Worm (Caenorhabditis elegans): ENCODE results near the gene R13H4.5.

The R13H4.5 gene

ce11 chrV:11845492-11845891, 15.0 kb upstream of the R13H4.5 start, which contains the start of gene hmp-1:
TSS of gene hmp-1 (plus strand) at chrV:11845871.
- peak; percentile 88 for TF ChIP-seq lsl-1 (GFP tag; optimal IDR thresholded peaks at IDR 0.05)
- TF ChIP-seq somi-1 (GFP tag; optimal IDR thresholded peaks at IDR 0.05), result no peak
- TF ChIP-seq madf-8 (GFP tag; conservative IDR thresholded peaks at IDR 0.05), result peak; percentile 83
- TF ChIP-seq F33H1.4 (GFP tag; IDR thresholded peaks at IDR 0.05), result peak; percentile 80
- TF ChIP-seq madf-6 (GFP tag; IDR thresholded peaks at IDR 0.05), result peak; percentile 80
- peak; percentile 13 for TF ChIP-seq xnd-1 (tag; optimal IDR thresholded peaks at IDR 0.05)
- no peak for TF ChIP-seq nhr-179 (tag; optimal IDR thresholded peaks at IDR 0.05)

- TF ChIP-seq B0261.1 (tag; optimal IDR thresholded peaks at IDR 0.05) (no peak), nhr-80 (tag; optimal IDR thresholded peaks at IDR 0.05) (no peak), lin-40 (tag; optimal IDR thresholded peaks at IDR 0.05) (no peak), attf-5 (GFP tag; optimal IDR thresholded peaks at IDR 0.05) (no peak), Y53G8AR.9 (GFP tag; conservative IDR thresholded peaks at IDR 0.05) (no peak), ztf-26 (tag; optimal IDR thresholded peaks at IDR 0.05) (no peak), repo-1 (tag; optimal IDR thresholded peaks at IDR 0.05) (no peak), hrde-1 (tag; optimal IDR thresholded peaks at IDR 0.05; ENCODE audit: borderline replicate concordance) (no peak), let-607 (tag; optimal IDR thresholded peaks at IDR 0.05) (no peak), ets-4 (GFP tag; optimal IDR thresholded peaks at IDR 0.05) (no peak), Y53F4B.3 (GFP tag; IDR thresholded peaks at IDR 0.05) (no peak), madf-6 (GFP tag; IDR thresholded peaks at IDR 0.05) (no peak), F57C9.4 (tag; optimal IDR thresholded peaks at IDR 0.05) (no peak), Y95B8A.8 (GFP tag; IDR thresholded peaks at IDR 0.05) (no peak)
Measured at ce11 chrV:11846969-11847368, 13.5 kb upstream of the R13H4.5 start.

- TF ChIP-seq cebp-2 (GFP tag; IDR thresholded peaks at IDR 0.05) (no peak), hlh-26 (GFP tag; conservative IDR thresholded peaks at IDR 0.05) (no peak), lin-40 (tag; optimal IDR thresholded peaks at IDR 0.05) (no peak), K12H6.12 (tag; optimal IDR thresholded peaks at IDR 0.05) (no peak), lin-26 (GFP tag; IDR thresholded peaks at IDR 0.05) (no peak), mcd-1 (GFP tag; IDR thresholded peaks at IDR 0.05) (no peak), let-607 (tag; optimal IDR thresholded peaks at IDR 0.05) (no peak), nhr-80 (tag; optimal IDR thresholded peaks at IDR 0.05) (peak; percentile 56), cebp-1 (GFP tag; IDR thresholded peaks at IDR 0.05) (no peak), cebp-1 (tag; optimal IDR thresholded peaks at IDR 0.05) (peak; percentile 39), B0261.1 (tag; optimal IDR thresholded peaks at IDR 0.05) (no peak)
Measured at ce11 chrV:11849408-11849807, 11.1 kb upstream of the R13H4.5 start.

- TF ChIP-seq sptf-2 (GFP tag; optimal IDR thresholded peaks at IDR 0.05), result no peak
- TF ChIP-seq egl-44 (GFP tag; IDR thresholded peaks at IDR 0.05), result no peak
- TF ChIP-seq nhr-27 (tag; optimal IDR thresholded peaks at IDR 0.05), result no peak
- no peak for TF ChIP-seq zim-3 (tag; optimal IDR thresholded peaks at IDR 0.05)
- TF ChIP-seq B0336.3 (GFP tag; IDR thresholded peaks at IDR 0.05), result no peak
- TF ChIP-seq C06A6.2 (GFP tag; conservative IDR thresholded peaks at IDR 0.05), result no peak
- TF ChIP-seq K11D2.4 (GFP tag; IDR thresholded peaks at IDR 0.05), result no peak
- TF ChIP-seq nfya-1 (tag; optimal IDR thresholded peaks at IDR 0.05; ENCODE audit: borderline replicate concordance, insufficient read depth), result no peak
- TF ChIP-seq ceh-91 (GFP tag; IDR thresholded peaks at IDR 0.05), result no peak
- TF ChIP-seq Y53F4B.3 (GFP tag; IDR thresholded peaks at IDR 0.05), result no peak
- TF ChIP-seq Y79H2A.3 (GFP tag; conservative IDR thresholded peaks at IDR 0.05), result no peak
- TF ChIP-seq hmg-20 (GFP tag; IDR thresholded peaks at IDR 0.05), result no peak
- TF ChIP-seq hmg-1.2 (GFP tag; IDR thresholded peaks at IDR 0.05), result no peak
- TF ChIP-seq madf-3 (GFP tag; IDR thresholded peaks at IDR 0.05), result no peak
- TF ChIP-seq lin-54 (GFP tag; optimal IDR thresholded peaks at IDR 0.05), result no peak
Measured at ce11 chrV:11852305-11852704, 8.2 kb upstream of the R13H4.5 start.
